Fruit fly (Drosophila melanogaster) whole organism, embryonic: ENCODE results near the gene CG11902.

Experiments used
- Aef1 ChIP-seq: fragments of 200-800 bp; sonication (Bioruptor generic); IDR thresholded peaks from 3 replicates; pipeline ENCODE4 v1.3.6; 2022; ENCODE audit warnings: missing biosample characterization, missing genetic modification characterization
- Atf-2 ChIP-seq: fragments of 200-800 bp; sonication (Bioruptor generic); optimal IDR thresholded peaks from 2 replicates; lab custom pipeline; 2016; ENCODE audit warnings: missing biosample characterization, missing genetic modification characterization
- CG10543 ChIP-seq: fragments of 200-800 bp; sonication (Bioruptor generic); optimal IDR thresholded peaks from 3 replicates; lab custom pipeline; 2017; ENCODE audit warnings: missing biosample characterization, mild to moderate bottlenecking, missing genetic modification characterization, moderate library complexity
- CG10959 ChIP-seq: fragments of 200-800 bp; sonication (Bioruptor generic); IDR thresholded peaks from 2 replicates; pipeline ENCODE4 v1.3.6; 2022; ENCODE audit warnings: missing biosample characterization, missing genetic modification characterization
- CG11093 ChIP-seq: fragments of 200-800 bp; sonication (Bioruptor generic); IDR thresholded peaks from 3 replicates; pipeline ENCODE4 v1.3.6; 2022; ENCODE audit warnings: missing biosample characterization, missing genetic modification characterization
- CG1233 ChIP-seq: fragments of 200-800 bp; sonication (Bioruptor generic); optimal IDR thresholded peaks from 4 replicates; lab custom pipeline; 2018; ENCODE audit warnings: missing biosample characterization, mild to moderate bottlenecking, missing genetic modification characterization
- CG12769 ChIP-seq: fragments of 200-800 bp; sonication (Bioruptor generic); optimal IDR thresholded peaks from 2 replicates; lab custom pipeline; 2019; ENCODE audit warnings: missing biosample characterization, mild to moderate bottlenecking, missing genetic modification characterization, moderate library complexity
- CG14441 ChIP-seq: fragments of 200-800 bp; sonication (Bioruptor generic); IDR thresholded peaks from 2 replicates; pipeline ENCODE4 v1.3.6; 2022; ENCODE audit warnings: missing biosample characterization, missing genetic modification characterization
- CG15514 ChIP-seq: fragments of 200-800 bp; sonication (Bioruptor generic); optimal IDR thresholded peaks from 3 replicates; lab custom pipeline; 2017; ENCODE audit warnings: missing biosample characterization, missing genetic modification characterization, mild to moderate bottlenecking, moderate library complexity, missing genetic modification reagents
- CG1603 ChIP-seq: fragments of 200-800 bp; sonication (Bioruptor generic); optimal IDR thresholded peaks from 2 replicates; lab custom pipeline; 2019; ENCODE audit warnings: missing biosample characterization, mild to moderate bottlenecking, missing genetic modification characterization, moderate library complexity
- CG16813 ChIP-seq: fragments of 200-800 bp; sonication (Bioruptor generic); IDR thresholded peaks from 3 replicates; pipeline ENCODE4 v1.3.6; 2022; ENCODE audit warnings: missing biosample characterization, missing genetic modification characterization; ENCODE audit not compliant: partially characterized antibody
- CG17359 ChIP-seq: fragments of 200-800 bp; sonication (Bioruptor generic); optimal IDR thresholded peaks from 3 replicates; lab custom pipeline; 2018; ENCODE audit warnings: missing biosample characterization, mild to moderate bottlenecking, missing genetic modification characterization, moderate library complexity
- CG17612 ChIP-seq: fragments of 200-800 bp; sonication (Bioruptor generic); IDR thresholded peaks from 2 replicates; pipeline ENCODE4 v1.3.6; 2022; ENCODE audit warnings: missing biosample characterization, missing genetic modification characterization
- CG1832 ChIP-seq: fragments of 200-800 bp; sonication (Bioruptor generic); optimal IDR thresholded peaks from 2 replicates; lab custom pipeline; 2017; ENCODE audit warnings: missing biosample characterization, mild to moderate bottlenecking, missing genetic modification characterization, inconsistent platforms
- CG18619 ChIP-seq: fragments of 200-800 bp; sonication (Bioruptor generic); optimal IDR thresholded peaks from 3 replicates; lab custom pipeline; 2017; ENCODE audit warnings: missing biosample characterization, mild to moderate bottlenecking, missing genetic modification characterization
- CG2199 ChIP-seq: fragments of 200-800 bp; sonication (Bioruptor generic); IDR thresholded peaks from 3 replicates; pipeline ENCODE4 v1.3.6; 2022; ENCODE audit warnings: missing biosample characterization, missing genetic modification characterization
- CG2202 ChIP-seq: fragments of 200-800 bp; sonication (Bioruptor generic); optimal IDR thresholded peaks from 2 replicates; lab custom pipeline; 2018; ENCODE audit warnings: missing biosample characterization, mild to moderate bottlenecking, missing genetic modification characterization
- CG3065 ChIP-seq: fragments of 200-800 bp; sonication (Bioruptor generic); optimal IDR thresholded peaks from 2 replicates; lab custom pipeline; 2016; ENCODE audit warnings: missing biosample characterization, missing genetic modification characterization
- CG4730 ChIP-seq: fragments of 200-800 bp; sonication (Bioruptor generic); IDR thresholded peaks from 2 replicates; pipeline ENCODE4 v1.3.6; 2022; ENCODE audit warnings: missing biosample characterization, missing genetic modification characterization
- CG7928 ChIP-seq: fragments of 200-800 bp; sonication (Bioruptor generic); optimal IDR thresholded peaks from 2 replicates; lab custom pipeline; 2017; ENCODE audit warnings: missing biosample characterization, mild to moderate bottlenecking, missing genetic modification characterization
- CHES-1-like ChIP-seq: fragments of 200-800 bp; sonication (Bioruptor generic); optimal IDR thresholded peaks from 2 replicates; lab custom pipeline; 2016; ENCODE audit warnings: missing biosample characterization, missing genetic modification characterization
- Camta ChIP-seq: fragments of 200-800 bp; sonication (Bioruptor generic); optimal IDR thresholded peaks from 2 replicates; lab custom pipeline; 2016; ENCODE audit warnings: missing biosample characterization, missing genetic modification characterization
- Deaf1 ChIP-seq: fragments of 200-800 bp; optimal IDR thresholded peaks from 3 replicates; lab custom pipeline; 2019; ENCODE audit warnings: missing biosample characterization, mild to moderate bottlenecking, missing genetic modification characterization, moderate library complexity
- Dip2 ChIP-seq: fragments of 200-800 bp; sonication (Bioruptor generic); IDR thresholded peaks from 2 replicates; pipeline ENCODE4 v1.3.6; 2022; ENCODE audit warnings: missing biosample characterization, missing genetic modification characterization
- Hand ChIP-seq: fragments of 200-800 bp; sonication (Bioruptor generic); optimal IDR thresholded peaks from 2 replicates; lab custom pipeline; 2017; ENCODE audit warnings: mild to moderate bottlenecking, missing biosample characterization, missing genetic modification reagents, missing genetic modification characterization
- HmgZ ChIP-seq: fragments of 200-800 bp; sonication (Bioruptor generic); optimal IDR thresholded peaks from 2 replicates; lab custom pipeline; 2018; ENCODE audit warnings: missing biosample characterization, mild to moderate bottlenecking, missing genetic modification characterization
- Hr51 ChIP-seq, 2 experiments: fragments of 200-800 bp; sonication (Bioruptor generic); optimal IDR thresholded peaks; 2 replicates in 1 of 2; 3 replicates in 1 of 2; lab custom pipeline; 2016 to 2018; ENCODE audit warnings: missing biosample characterization in 2 of 2, missing genetic modification characterization in 2 of 2, mild to moderate bottlenecking in 1 of 2, moderate library complexity in 1 of 2
- Jarid2 ChIP-seq: fragments of 200-800 bp; sonication (Bioruptor generic); optimal IDR thresholded peaks from 3 replicates; lab custom pipeline; 2017; ENCODE audit warnings: mild to moderate bottlenecking, missing biosample characterization, missing genetic modification reagents, missing genetic modification characterization
- MESR4 ChIP-seq: fragments of 200-800 bp; sonication (Bioruptor generic); optimal IDR thresholded peaks from 2 replicates; lab custom pipeline; 2018; ENCODE audit warnings: missing biosample characterization, mild to moderate bottlenecking, missing genetic modification characterization, moderate library complexity
- Med ChIP-seq: fragments of 200-800 bp; sonication (Bioruptor generic); peaks from one replicate; lab custom pipeline; 2016; ENCODE audit warnings: missing biosample characterization, missing genetic modification characterization, mild to moderate bottlenecking, inconsistent platforms, moderate library complexity
- NFAT ChIP-seq: fragments of 200-800 bp; sonication (Bioruptor generic); IDR thresholded peaks from 2 replicates; pipeline ENCODE4 v1.3.6; 2022; ENCODE audit warnings: missing biosample characterization, missing genetic modification characterization
- abd-A ChIP-seq: fragments of 200-800 bp; sonication (Bioruptor generic); optimal IDR thresholded peaks from 3 replicates; lab custom pipeline; 2019; ENCODE audit warnings: missing biosample characterization, mild to moderate bottlenecking, missing genetic modification characterization, moderate library complexity
- ap ChIP-seq: fragments of 200-800 bp; sonication (Bioruptor generic); IDR thresholded peaks from 2 replicates; pipeline ENCODE4 v1.3.6; 2022; ENCODE audit warnings: missing biosample characterization, missing genetic modification characterization
- bbx ChIP-seq: fragments of 200-800 bp; sonication (Bioruptor generic); IDR thresholded peaks from 2 replicates; pipeline ENCODE4 v1.3.6; 2022; ENCODE audit warnings: missing biosample characterization, missing genetic modification characterization; ENCODE audit not compliant: partially characterized antibody
- bsh ChIP-seq, 2 experiments: fragments of 200-800 bp; sonication (Bioruptor generic); optimal IDR thresholded peaks; 2 replicates each; lab custom pipeline; 2017 to 2018; ENCODE audit warnings: mild to moderate bottlenecking in 2 of 2, missing biosample characterization in 2 of 2, missing genetic modification characterization in 2 of 2, moderate library complexity in 1 of 2
- caup ChIP-seq: fragments of 200-800 bp; sonication (Bioruptor generic); optimal IDR thresholded peaks from 3 replicates; lab custom pipeline; 2017; ENCODE audit warnings: missing biosample characterization, mild to moderate bottlenecking, missing genetic modification characterization, moderate library complexity; ENCODE audit not compliant: severe bottlenecking
- croc ChIP-seq: fragments of 200-800 bp; sonication (Bioruptor generic); conservative IDR thresholded peaks from 3 replicates; pipeline ENCODE4 v1.3.6; 2022; ENCODE audit warnings: missing biosample characterization, missing genetic modification characterization
- dmrt99B ChIP-seq: fragments of 200-800 bp; sonication (Bioruptor generic); optimal IDR thresholded peaks from 2 replicates; lab custom pipeline; 2018; ENCODE audit warnings: missing biosample characterization, mild to moderate bottlenecking, missing genetic modification characterization, moderate library complexity
- exex ChIP-seq: fragments of 200-800 bp; sonication (Bioruptor generic); optimal IDR thresholded peaks from 4 replicates; lab custom pipeline; 2018; ENCODE audit warnings: missing biosample characterization, mild to moderate bottlenecking, missing genetic modification characterization, moderate library complexity
- fu2 ChIP-seq: fragments of 200-800 bp; sonication (Bioruptor generic); optimal IDR thresholded peaks from 2 replicates; lab custom pipeline; 2016; ENCODE audit warnings: missing biosample characterization, missing genetic modification characterization
- insv ChIP-seq, 2 experiments: fragments of 200-800 bp; sonication (Bioruptor generic); optimal IDR thresholded peaks; 3 replicates each; lab custom pipeline; 2016 to 2018; ENCODE audit warnings: missing biosample characterization in 2 of 2, missing genetic modification characterization in 2 of 2
- inv ChIP-seq: fragments of 200-800 bp; sonication (Bioruptor generic); IDR thresholded peaks from 2 replicates; pipeline ENCODE4 v1.3.6; 2022; ENCODE audit warnings: missing biosample characterization, missing genetic modification characterization; ENCODE audit not compliant: partially characterized antibody
- lmd ChIP-seq: fragments of 200-800 bp; sonication (Bioruptor generic); IDR thresholded peaks from 2 replicates; pipeline ENCODE4 v1.3.6; 2022; ENCODE audit warnings: missing biosample characterization, missing genetic modification characterization
- repo ChIP-seq: fragments of 200-800 bp; sonication (Bioruptor generic); optimal IDR thresholded peaks from 2 replicates; lab custom pipeline; 2016; ENCODE audit warnings: missing biosample characterization, missing genetic modification characterization
- row ChIP-seq: fragments of 200-800 bp; sonication (Bioruptor generic); IDR thresholded peaks from 3 replicates; pipeline ENCODE4 v1.3.6; 2022; ENCODE audit warnings: missing biosample characterization, missing genetic modification characterization
- schlank ChIP-seq: fragments of 200-800 bp; sonication (Bioruptor generic); optimal IDR thresholded peaks from 2 replicates; lab custom pipeline; 2018; ENCODE audit warnings: missing biosample characterization, mild to moderate bottlenecking, missing genetic modification characterization
- sens ChIP-seq: fragments of 200-800 bp; sonication (Bioruptor generic); peaks from one replicate; lab custom pipeline; 2016; ENCODE audit warnings: missing biosample characterization, missing genetic modification characterization
- slbo ChIP-seq: fragments of 200-800 bp; sonication (Bioruptor generic); IDR thresholded peaks from 2 replicates; pipeline ENCODE4 v1.3.6; 2022; ENCODE audit warnings: missing biosample characterization, missing genetic modification characterization
- vvl ChIP-seq: fragments of 200-800 bp; sonication (Bioruptor generic); IDR thresholded peaks from 2 replicates; pipeline ENCODE4 v1.3.6; 2022; ENCODE audit warnings: missing biosample characterization, missing genetic modification characterization
- zfh1 ChIP-seq: fragments of 200-800 bp; sonication (Bioruptor generic); IDR thresholded peaks from 3 replicates; pipeline ENCODE4 v1.3.6; 2022; ENCODE audit warnings: missing biosample characterization, missing genetic modification characterization

Gene CG11902

DNA sequence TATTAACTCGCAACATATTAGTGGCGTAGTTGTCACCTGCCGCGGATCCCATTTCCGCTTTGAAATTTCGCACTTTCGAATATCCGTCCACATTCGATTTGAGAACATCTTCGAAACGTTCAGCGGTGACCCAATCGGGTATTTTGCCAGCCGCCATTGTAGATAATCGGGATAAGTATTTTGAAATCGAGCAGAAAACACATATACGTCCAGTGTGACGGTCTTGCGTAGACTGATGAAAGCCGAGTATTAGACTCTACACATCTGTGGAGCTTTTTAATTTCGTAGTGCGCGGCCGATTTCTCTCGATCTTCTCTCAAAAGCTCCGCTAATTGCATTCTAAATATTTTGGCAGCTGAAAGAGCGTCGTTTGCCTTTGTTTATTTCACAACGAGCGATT lies 6.0 kb upstream of the CG11902 start, which contains the start of gene CHKov1 (continued):
- TF ChIP-seq CG1233: no peak
- TF ChIP-seq CG7928 (GFP tag; lab: Kevin White, UChicago): no peak
- no peak; the same call in 1 of the 2 replicates for TF ChIP-seq inv (GFP tag; lab: Robert Waterston, UW)
- TF ChIP-seq CG2202 (tag; lab: Kevin White, UChicago): no peak
- no peak for TF ChIP-seq CHES-1-like (GFP tag; lab: Kevin White, UChicago)
- no peak for TF ChIP-seq CG4730 (GFP tag; lab: Robert Waterston, UW)
- no peak for TF ChIP-seq abd-A
- TF ChIP-seq CG3065 (GFP tag; lab: Kevin White, UChicago): no peak
- TF ChIP-seq CG10959: no peak
- no peak for TF ChIP-seq CG11093 (GFP tag; lab: Robert Waterston, UW)
- no peak for TF ChIP-seq Hand (GFP tag; lab: Kevin White, UChicago)
- peak; percentile 90 for TF ChIP-seq Jarid2 (GFP tag; lab: Kevin White, UChicago)
- 0 out of 2 replicates have a peak, but pooled peaks have one; percentile 17 for TF ChIP-seq CG17612 (GFP tag; lab: Robert Waterston, UW)
- peak; percentile 47 for TF ChIP-seq sens (GFP tag; lab: Kevin White, UChicago)
- no peak for TF ChIP-seq zfh1
- TF ChIP-seq croc (GFP tag; lab: Robert Waterston, UW): no peak
- TF ChIP-seq CG18619: no peak
- no peak for TF ChIP-seq ap
- no peak for TF ChIP-seq Dip2 (GFP tag; lab: Robert Waterston, UW)
- TF ChIP-seq CG16813 (GFP tag; lab: Robert Waterston, UW): no peak
- TF ChIP-seq CG14441: 0 out of 2 replicates have a peak, but pooled peaks have one; percentile 10
- TF ChIP-seq NFAT (GFP tag; lab: Robert Waterston, UW): peak; percentile 23; the same call in 1 of the 2 replicates
- TF ChIP-seq Deaf1: peak; percentile 50
- TF ChIP-seq dmrt99B (tag; lab: Kevin White, UChicago): no peak
- peak; percentile 67 for TF ChIP-seq Med (GFP tag; lab: Kevin White, UChicago)
- no peak for TF ChIP-seq CG1603
- no peak for TF ChIP-seq Camta
- TF ChIP-seq MESR4: no peak
- peak; percentile 26 for TF ChIP-seq HmgZ
- no peak for TF ChIP-seq bsh (GFP tag; optimal IDR thresholded peaks at IDR 0.05; lab: Kevin White, UChicago)
- no peak for TF ChIP-seq lmd (GFP tag; lab: Robert Waterston, UW)
- peak; percentile 24 for TF ChIP-seq CG15514 (GFP tag; lab: Kevin White, UChicago)
- TF ChIP-seq slbo (GFP tag; lab: Robert Waterston, UW): no peak
- no peak for TF ChIP-seq Hr51 (GFP tag; optimal IDR thresholded peaks at IDR 0.05; lab: Kevin White, UChicago)
- 0 out of 3 replicates have a peak, but pooled peaks have one; percentile 1 for TF ChIP-seq row (GFP tag; lab: Robert Waterston, UW)
- TF ChIP-seq insv (GFP tag; optimal IDR thresholded peaks at IDR 0.05; lab: Kevin White, UChicago): no peak
- TF ChIP-seq Atf-2 (GFP tag; lab: Kevin White, UChicago): no peak
- peak; percentile 41 for TF ChIP-seq exex (tag; lab: Kevin White, UChicago)
- no peak for TF ChIP-seq Aef1 (GFP tag; lab: Robert Waterston, UW)
- TF ChIP-seq CG10543 (GFP tag; lab: Kevin White, UChicago): peak; percentile 11
- no peak for TF ChIP-seq fu2 (GFP tag; lab: Kevin White, UChicago)
- no peak for TF ChIP-seq caup (GFP tag; lab: Kevin White, UChicago)
- 0 out of 2 replicates have a peak, but pooled peaks have one; percentile 21 for TF ChIP-seq vvl (GFP tag; lab: Robert Waterston, UW)
- 0 out of 3 replicates have a peak, but pooled peaks have one; percentile 10 for TF ChIP-seq CG2199 (GFP tag; lab: Robert Waterston, UW)
- TF ChIP-seq CG12769 (tag; lab: Kevin White, UChicago): no peak
- no peak for TF ChIP-seq schlank (tag; lab: Kevin White, UChicago)
- no peak for TF ChIP-seq CG17359 (tag; lab: Kevin White, UChicago)
- TF ChIP-seq CG1832 (GFP tag; lab: Kevin White, UChicago): no peak
- no peak for TF ChIP-seq repo (GFP tag; lab: Kevin White, UChicago)
- TF ChIP-seq bbx (GFP tag; lab: Robert Waterston, UW): peak; percentile 39; the same call in 1 of the 2 replicates
